Fruit fly (Drosophila melanogaster): ENCODE results near the gene CG13056.

- TF ChIP-seq CG7101 (tag; optimal IDR thresholded peaks at IDR 0.05) (no peak), cnc (optimal IDR thresholded peaks at IDR 0.05) (no peak), CG11617 (GFP tag; optimal IDR thresholded peaks at IDR 0.05) (no peak), ovo (GFP tag; optimal IDR thresholded peaks at IDR 0.05) (no peak), cic (GFP tag; optimal IDR thresholded peaks at IDR 0.05) (no peak), Hr96 (GFP tag; optimal IDR thresholded peaks at IDR 0.05) (no peak), Mnt (GFP tag; optimal IDR thresholded peaks at IDR 0.05) (no peak), toe (GFP tag; optimal IDR thresholded peaks at IDR 0.05) (no peak)
Observed at dm6 chr3L:16359219-16359748, 26.2 kb downstream of the CG13056 start, which contains the start of gene ringer.
